Fruit fly (Drosophila melanogaster) S2 (cell line): ENCODE measurements around the gene CG32121.

Experiments used
- CG8478 ChIP-seq: fragments of >200 bp; optimal IDR thresholded peaks from 2 replicates; lab custom pipeline; 2018
- CTCF ChIP-seq, 2 experiments: fragments of >200 bp; optimal IDR thresholded peaks; 2 replicates each; lab custom pipeline; 2018

DNA sequence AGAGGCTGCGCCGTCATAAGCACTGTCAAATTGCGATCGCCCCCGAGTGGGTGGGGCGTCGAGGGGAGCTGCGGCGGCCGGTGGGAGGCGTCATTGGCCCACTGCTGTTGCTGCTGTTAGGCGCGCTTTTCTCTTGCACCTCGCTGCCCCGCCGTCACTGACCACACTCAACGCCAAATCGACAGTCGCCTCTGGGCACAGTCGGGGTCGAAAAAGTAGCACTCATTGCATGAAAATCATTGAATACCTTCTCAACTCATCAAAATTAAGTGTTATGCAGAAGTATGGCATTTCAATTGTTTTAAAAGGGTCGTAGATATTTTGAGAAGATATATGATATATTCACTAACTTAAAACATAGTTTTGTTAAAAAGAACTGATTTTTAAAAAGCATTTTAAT lies 30.1 kb upstream of the CG32121 start:
- TF ChIP-seq CG8478 (lab: Kevin White, UChicago) (no peak), CTCF (optimal IDR thresholded peaks at IDR 0.05; lab: Kevin White, UChicago) (no peak)
